Fruit fly (Drosophila melanogaster) whole organism, embryonic: Measurements from ENCODE around the gene Cow.

Experiments used
- CG10274 ChIP-seq: fragments of 200-800 bp; sonication (Bioruptor generic); optimal IDR thresholded peaks from 3 replicates; lab custom pipeline; 2017; ENCODE audit warnings: missing biosample characterization, mild to moderate bottlenecking, missing genetic modification characterization
- CG10321 ChIP-seq: fragments of 200-800 bp; sonication (Bioruptor generic); IDR thresholded peaks from 2 replicates; pipeline ENCODE4 v1.3.6; 2022; ENCODE audit warnings: missing biosample characterization, missing genetic modification characterization
- CG10462 ChIP-seq: fragments of 200-800 bp; sonication (Bioruptor generic); optimal IDR thresholded peaks from 2 replicates; lab custom pipeline; 2016; ENCODE audit warnings: missing biosample characterization, missing genetic modification characterization
- CG1602 ChIP-seq: fragments of 200-800 bp; sonication (Bioruptor generic); optimal IDR thresholded peaks from 3 replicates; lab custom pipeline; 2016; ENCODE audit warnings: missing biosample characterization, missing genetic modification characterization
- CG17612 ChIP-seq: fragments of 200-800 bp; sonication (Bioruptor generic); IDR thresholded peaks from 2 replicates; pipeline ENCODE4 v1.3.6; 2022; ENCODE audit warnings: missing biosample characterization, missing genetic modification characterization
- CG1832 ChIP-seq: fragments of 200-800 bp; sonication (Bioruptor generic); optimal IDR thresholded peaks from 2 replicates; lab custom pipeline; 2017; ENCODE audit warnings: missing biosample characterization, mild to moderate bottlenecking, missing genetic modification characterization, inconsistent platforms
- CG18476 ChIP-seq: fragments of 200-800 bp; sonication (Bioruptor generic); optimal IDR thresholded peaks from 2 replicates; lab custom pipeline; 2016; ENCODE audit warnings: missing biosample characterization, mild to moderate bottlenecking, missing genetic modification characterization
- CG18619 ChIP-seq: fragments of 200-800 bp; sonication (Bioruptor generic); optimal IDR thresholded peaks from 3 replicates; lab custom pipeline; 2017; ENCODE audit warnings: missing biosample characterization, mild to moderate bottlenecking, missing genetic modification characterization
- CG32532 ChIP-seq: fragments of 200-800 bp; sonication (Bioruptor generic); IDR thresholded peaks from 2 replicates; pipeline ENCODE4 v1.3.6; 2022; ENCODE audit warnings: missing biosample characterization, missing genetic modification characterization
- CG3726 ChIP-seq: fragments of 200-800 bp; sonication (Bioruptor generic); IDR thresholded peaks from 3 replicates; pipeline ENCODE4, ENCODE4 v1.3.6; 2022; ENCODE audit warnings: missing biosample characterization, missing genetic modification characterization
- CG3995 ChIP-seq: fragments of 200-800 bp; sonication (Bioruptor generic); optimal IDR thresholded peaks from 3 replicates; lab custom pipeline; 2016; ENCODE audit warnings: missing biosample characterization, missing genetic modification characterization
- CG4854 ChIP-seq: fragments of 200-800 bp; sonication (Bioruptor generic); optimal IDR thresholded peaks from 2 replicates; lab custom pipeline; 2016; ENCODE audit warnings: missing biosample characterization, missing genetic modification characterization, inconsistent platforms
- CG6813 ChIP-seq: fragments of 200-800 bp; sonication (Bioruptor generic); optimal IDR thresholded peaks from 2 replicates; lab custom pipeline; 2017; ENCODE audit warnings: missing biosample characterization, missing genetic modification characterization, mild to moderate bottlenecking, moderate library complexity, missing genetic modification reagents
- CTCF ChIP-seq: fragments of 200-800 bp; sonication (Bioruptor generic); optimal IDR thresholded peaks from 2 replicates; lab custom pipeline; 2017; ENCODE audit warnings: missing biosample characterization, mild to moderate bottlenecking, missing genetic modification characterization, moderate library complexity
- Camta ChIP-seq: fragments of 200-800 bp; sonication (Bioruptor generic); optimal IDR thresholded peaks from 2 replicates; lab custom pipeline; 2016; ENCODE audit warnings: missing biosample characterization, missing genetic modification characterization
- Chrac-16 ChIP-seq: fragments of 200-800 bp; sonication (Bioruptor generic); optimal IDR thresholded peaks from 3 replicates; lab custom pipeline; 2016; ENCODE audit warnings: missing biosample characterization, missing genetic modification characterization
- D ChIP-seq, 2 experiments: fragments of 200-800 bp in 1 of 2; fragments of >200 bp in 1 of 2; sonication (Bioruptor generic) in 1 of 2; optimal IDR thresholded peaks; 2 replicates in 1 of 2; 3 replicates in 1 of 2; lab custom pipeline; 2017; ENCODE audit warnings: mild to moderate bottlenecking in 1 of 2, missing biosample characterization in 1 of 2, missing genetic modification characterization in 1 of 2, missing genetic modification reagents in 1 of 2
- D19A ChIP-seq: fragments of 200-800 bp; optimal IDR thresholded peaks from 3 replicates; lab custom pipeline; 2019; ENCODE audit warnings: missing biosample characterization, mild to moderate bottlenecking, missing genetic modification characterization, moderate library complexity
- Doc2 ChIP-seq: fragments of 200-800 bp; sonication (Bioruptor generic); IDR thresholded peaks from 2 replicates; pipeline ENCODE4 v1.3.6; 2022; ENCODE audit warnings: missing biosample characterization, missing genetic modification characterization
- Elba2 ChIP-seq: fragments of 200-800 bp; sonication (Bioruptor generic); optimal IDR thresholded peaks from 3 replicates; lab custom pipeline; 2016; ENCODE audit warnings: missing biosample characterization, missing genetic modification characterization
- MTF-1 ChIP-seq: fragments of 200-800 bp; sonication (Bioruptor generic); optimal IDR thresholded peaks from 2 replicates; lab custom pipeline; 2018; ENCODE audit warnings: missing biosample characterization, mild to moderate bottlenecking, missing genetic modification characterization, borderline replicate concordance
- Myb ChIP-seq: fragments of 200-800 bp; sonication (Bioruptor generic); optimal IDR thresholded peaks from 2 replicates; lab custom pipeline; 2016; ENCODE audit warnings: missing biosample characterization, missing genetic modification characterization
- Nf-YB ChIP-seq: fragments of 200-800 bp; sonication (Bioruptor generic); optimal IDR thresholded peaks from 3 replicates; lab custom pipeline; 2019; ENCODE audit warnings: missing biosample characterization, mild to moderate bottlenecking, missing genetic modification characterization, moderate library complexity
- Ptx1 ChIP-seq: fragments of 200-800 bp; sonication (Bioruptor generic); IDR thresholded peaks from 2 replicates; pipeline ENCODE4 v1.3.6; 2022; ENCODE audit warnings: missing biosample characterization, missing genetic modification characterization
- Stat92E ChIP-seq, 3 experiments: fragments of >200 bp in 2 of 3; fragments of 200-800 bp in 1 of 3; sonication (Bioruptor generic) in 1 of 3; optimal IDR thresholded peaks; 2 replicates each; lab custom pipeline; 2017 to 2019; ENCODE audit warnings: missing biosample characterization in 3 of 3, missing genetic modification characterization in 3 of 3, mild to moderate bottlenecking in 1 of 3, moderate library complexity in 1 of 3
- cad ChIP-seq: fragments of >200 bp; optimal IDR thresholded peaks from 2 replicates; lab custom pipeline; 2017; ENCODE audit warnings: missing biosample characterization, missing genetic modification characterization
- cato ChIP-seq: fragments of 200-800 bp; sonication (Bioruptor generic); optimal IDR thresholded peaks from 2 replicates; lab custom pipeline; 2016; ENCODE audit warnings: missing biosample characterization, missing genetic modification characterization, borderline replicate concordance
- cg ChIP-seq: fragments of 200-800 bp; sonication (Bioruptor generic); optimal IDR thresholded peaks from 3 replicates; lab custom pipeline; 2019; ENCODE audit warnings: missing biosample characterization, mild to moderate bottlenecking, missing genetic modification characterization, moderate library complexity
- chinmo ChIP-seq: fragments of 200-800 bp; sonication (Bioruptor generic); IDR thresholded peaks from 4 replicates; pipeline ENCODE4 v1.3.6; 2022; ENCODE audit warnings: missing biosample characterization, missing genetic modification characterization; ENCODE audit not compliant: partially characterized antibody
- da ChIP-seq: fragments of 200-800 bp; sonication (Bioruptor generic); optimal IDR thresholded peaks from 2 replicates; lab custom pipeline; 2016; ENCODE audit warnings: missing biosample characterization, missing genetic modification characterization
- danr ChIP-seq: fragments of 200-800 bp; sonication (Bioruptor generic); IDR thresholded peaks from 2 replicates; pipeline ENCODE4 v1.3.6; 2022; ENCODE audit warnings: missing biosample characterization, missing genetic modification characterization
- ewg ChIP-seq: fragments of 200-800 bp; sonication (Bioruptor generic); optimal IDR thresholded peaks from 3 replicates; lab custom pipeline; 2017; ENCODE audit warnings: mild to moderate bottlenecking, missing biosample characterization, missing genetic modification reagents, missing genetic modification characterization
- grn ChIP-seq: fragments of 200-800 bp; sonication (Bioruptor generic); optimal IDR thresholded peaks from 3 replicates; lab custom pipeline; 2017; ENCODE audit warnings: missing biosample characterization, missing genetic modification characterization
- gro ChIP-seq: fragments of 200-800 bp; sonication (Bioruptor generic); optimal IDR thresholded peaks from 2 replicates; lab custom pipeline; 2016; ENCODE audit warnings: missing biosample characterization, missing genetic modification characterization
- hb ChIP-seq: fragments of 200-800 bp; sonication (Bioruptor generic); IDR thresholded peaks from 3 replicates; pipeline ENCODE4 v1.3.6; 2022; ENCODE audit warnings: missing biosample characterization, missing genetic modification characterization; ENCODE audit not compliant: partially characterized antibody
- hkb ChIP-seq, 2 experiments: fragments of 200-800 bp in 1 of 2; fragments of >200 bp in 1 of 2; sonication (Bioruptor generic) in 1 of 2; IDR thresholded peaks in 1 of 2; optimal IDR thresholded peaks in 1 of 2; 2 replicates each; pipeline versions ENCODE4 v1.3.6 to Lab custom; 2017 to 2022; ENCODE audit warnings: missing biosample characterization in 1 of 2, missing genetic modification characterization in 1 of 2
- jing ChIP-seq: fragments of 200-800 bp; sonication (Bioruptor generic); optimal IDR thresholded peaks from 2 replicates; lab custom pipeline; 2018; ENCODE audit warnings: missing biosample characterization, mild to moderate bottlenecking, missing genetic modification characterization
- ken ChIP-seq: fragments of 200-800 bp; sonication (Bioruptor generic); IDR thresholded peaks from 3 replicates; pipeline ENCODE4 v1.3.6; 2022; ENCODE audit warnings: missing biosample characterization, missing genetic modification characterization
- lab ChIP-seq: fragments of 200-800 bp; sonication (Bioruptor generic); optimal IDR thresholded peaks from 3 replicates; lab custom pipeline; 2017; ENCODE audit warnings: missing biosample characterization, missing genetic modification characterization, mild to moderate bottlenecking, moderate library complexity, missing genetic modification reagents
- nau ChIP-seq: fragments of 200-800 bp; sonication (Bioruptor generic); optimal IDR thresholded peaks from 3 replicates; lab custom pipeline; 2017; ENCODE audit warnings: missing biosample characterization, mild to moderate bottlenecking, missing genetic modification characterization, missing genetic modification reagents
- nom ChIP-seq: fragments of 200-800 bp; sonication (Bioruptor generic); optimal IDR thresholded peaks from 2 replicates; lab custom pipeline; 2017; ENCODE audit warnings: missing biosample characterization, missing genetic modification characterization, mild to moderate bottlenecking, moderate library complexity, missing genetic modification reagents
- onecut ChIP-seq: fragments of 200-800 bp; sonication (Bioruptor generic); IDR thresholded peaks from 2 replicates; pipeline ENCODE4 v1.3.6; 2022; ENCODE audit warnings: missing biosample characterization, missing genetic modification characterization
- prd ChIP-seq, 3 experiments: fragments of >200 bp in 2 of 3; fragments of 200-800 bp in 1 of 3; sonication (Bioruptor generic) in 1 of 3; optimal IDR thresholded peaks in 2 of 3; IDR thresholded peaks in 1 of 3; 2 replicates in 2 of 3; 3 replicates in 1 of 3; pipeline versions ENCODE4 v1.3.6 to Lab custom; 2017 to 2022; ENCODE audit warnings: missing biosample characterization in 1 of 3, missing genetic modification characterization in 1 of 3
- repo ChIP-seq: fragments of 200-800 bp; sonication (Bioruptor generic); optimal IDR thresholded peaks from 2 replicates; lab custom pipeline; 2016; ENCODE audit warnings: missing biosample characterization, missing genetic modification characterization
- sisA ChIP-seq: fragments of 200-800 bp; sonication (Bioruptor generic); IDR thresholded peaks from 2 replicates; pipeline ENCODE4 v1.3.6; 2022; ENCODE audit warnings: missing biosample characterization, missing genetic modification characterization
- slbo ChIP-seq: fragments of 200-800 bp; sonication (Bioruptor generic); IDR thresholded peaks from 2 replicates; pipeline ENCODE4 v1.3.6; 2022; ENCODE audit warnings: missing biosample characterization, missing genetic modification characterization
- tap ChIP-seq: fragments of 200-800 bp; optimal IDR thresholded peaks from 3 replicates; lab custom pipeline; 2019; ENCODE audit warnings: missing biosample characterization, mild to moderate bottlenecking, missing genetic modification characterization, moderate library complexity
- tgo ChIP-seq: fragments of 200-800 bp; sonication (Bioruptor generic); IDR thresholded peaks from 3 replicates; pipeline ENCODE4 v1.3.6; 2022; ENCODE audit warnings: missing biosample characterization, missing genetic modification characterization
- zen ChIP-seq: fragments of 200-800 bp; sonication (Bioruptor generic); optimal IDR thresholded peaks from 3 replicates; lab custom pipeline; 2018; ENCODE audit warnings: missing biosample characterization, mild to moderate bottlenecking, missing genetic modification characterization, moderate library complexity

The Cow gene

DNA sequence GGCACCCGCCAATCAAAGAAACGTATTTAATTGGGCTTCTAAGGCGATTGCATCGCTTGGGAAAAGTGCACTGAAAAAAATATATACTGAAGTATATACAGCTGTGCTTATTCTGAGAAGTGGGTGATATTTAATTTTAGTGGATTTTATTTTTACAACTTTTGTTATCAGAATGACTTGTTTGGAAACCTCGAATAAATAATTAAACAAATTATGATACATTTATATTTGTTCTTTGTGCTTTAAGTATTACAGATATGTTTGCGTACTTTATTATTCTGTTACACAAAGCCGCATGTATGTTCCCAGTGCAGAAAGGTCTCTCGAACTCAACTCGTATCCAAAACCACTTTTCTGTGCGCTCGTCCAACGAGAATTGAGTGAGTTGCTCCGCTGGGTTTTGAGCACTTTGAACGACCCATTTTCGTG lies 63.8 kb downstream of the Cow start (continued):
- TF ChIP-seq ken (GFP tag; lab: Robert Waterston, UW): 0 out of 3 replicates have a peak, but pooled peaks have one; percentile 32
- no peak for TF ChIP-seq CG3995 (GFP tag; lab: Kevin White, UChicago)
- TF ChIP-seq da (GFP tag; lab: Kevin White, UChicago): no peak
- TF ChIP-seq danr (GFP tag; lab: Robert Waterston, UW): peak; percentile 36; the same call in 1 of the 2 replicates
- no peak for TF ChIP-seq prd (optimal IDR thresholded peaks at IDR 0.05; lab: Kevin White, UChicago)
- peak; percentile 75 for TF ChIP-seq prd (GFP tag; IDR thresholded peaks at IDR 0.05; lab: Robert Waterston, UW)
- TF ChIP-seq MTF-1 (GFP tag; lab: Kevin White, UChicago): no peak
- peak; percentile 49 for TF ChIP-seq Chrac-16 (GFP tag; lab: Kevin White, UChicago)
- peak; percentile 33 for TF ChIP-seq CG4854
- TF ChIP-seq CG10274 (GFP tag; lab: Kevin White, UChicago): peak; percentile 43
- TF ChIP-seq hkb (optimal IDR thresholded peaks at IDR 0.05; lab: Kevin White, UChicago): no peak
- TF ChIP-seq hkb (GFP tag; IDR thresholded peaks at IDR 0.05; lab: Robert Waterston, UW): peak; percentile 57
- TF ChIP-seq ewg (GFP tag; lab: Kevin White, UChicago): peak; percentile 55
- TF ChIP-seq nau (GFP tag; lab: Kevin White, UChicago): peak; percentile 71
- TF ChIP-seq Nf-YB: peak; percentile 78
- TF ChIP-seq zen: peak; percentile 55
- no peak for TF ChIP-seq CTCF (GFP tag; lab: Kevin White, UChicago)
- peak; percentile 75 for TF ChIP-seq tgo
- TF ChIP-seq lab (GFP tag; lab: Kevin White, UChicago): peak; percentile 75
- TF ChIP-seq Myb (GFP tag; lab: Kevin White, UChicago): no peak
- TF ChIP-seq gro: peak; percentile 24
- peak; percentile 80 for TF ChIP-seq tap
- TF ChIP-seq CG18619 (GFP tag; lab: Kevin White, UChicago): peak; percentile 69
- peak; percentile 58 for TF ChIP-seq CG18476 (GFP tag; lab: Kevin White, UChicago)
- no peak for TF ChIP-seq cg (GFP tag; lab: Kevin White, UChicago)
- peak; percentile 52 for TF ChIP-seq cato (GFP tag; lab: Kevin White, UChicago)
- TF ChIP-seq Doc2 (GFP tag; lab: Robert Waterston, UW): no peak
- TF ChIP-seq Elba2 (GFP tag; lab: Kevin White, UChicago): no peak
- peak; percentile 70 for TF ChIP-seq slbo (GFP tag; lab: Robert Waterston, UW)
- TF ChIP-seq repo (GFP tag; lab: Kevin White, UChicago): peak; percentile 14
- no peak for TF ChIP-seq CG1832 (GFP tag; lab: Kevin White, UChicago)
- peak; percentile 76 for TF ChIP-seq Ptx1 (GFP tag; lab: Robert Waterston, UW)
- peak; percentile 58 for TF ChIP-seq onecut
- TF ChIP-seq chinmo (GFP tag; lab: Robert Waterston, UW): no peak
- TF ChIP-seq hb: no peak
- TF ChIP-seq Camta (GFP tag; lab: Kevin White, UChicago): peak; percentile 21
- TF ChIP-seq sisA (GFP tag; lab: Robert Waterston, UW): peak; percentile 58
- TF ChIP-seq CG17612: no peak; the same call in 1 of the 2 replicates
- peak; percentile 36 for TF ChIP-seq nom
- peak in 1 of 3 experiments; percentile 32 for TF ChIP-seq Stat92E (GFP tag; optimal IDR thresholded peaks at IDR 0.05; lab: Kevin White, UChicago)
- TF ChIP-seq CG1602: peak; percentile 48
- peak; percentile 62 for TF ChIP-seq CG6813 (GFP tag; lab: Kevin White, UChicago)
- TF ChIP-seq CG32532: peak; percentile 60
- TF ChIP-seq D19A: peak; percentile 70
- TF ChIP-seq cad (GFP tag; lab: Kevin White, UChicago): no peak
- peak; percentile 68 for TF ChIP-seq grn (GFP tag; lab: Kevin White, UChicago)
- peak; percentile 20 for TF ChIP-seq jing (GFP tag; lab: Kevin White, UChicago)
- no peak for TF ChIP-seq D (optimal IDR thresholded peaks at IDR 0.05; lab: Kevin White, UChicago)
- peak; percentile 74 for TF ChIP-seq D (GFP tag; optimal IDR thresholded peaks at IDR 0.05; lab: Kevin White, UChicago)
- peak; percentile 44 for TF ChIP-seq CG10462 (GFP tag; lab: Kevin White, UChicago)
- TF ChIP-seq CG10321: no peak
- no peak for TF ChIP-seq CG3726 (GFP tag; lab: Robert Waterston, UW)
